Fruit fly (Drosophila melanogaster) whole organism, embryonic: Measurements from ENCODE around the gene Gr98d.

Experiments
- Abd-B ChIP-seq: fragments of 200-800 bp; sonication (Bioruptor generic); optimal IDR thresholded peaks from 2 replicates; lab custom pipeline; 2018; ENCODE audit warnings: missing biosample characterization, mild to moderate bottlenecking, missing genetic modification characterization, moderate library complexity
- Ada2b ChIP-seq: fragments of 200-800 bp; sonication (Bioruptor generic); IDR thresholded peaks from 2 replicates; pipeline ENCODE4 v1.3.6; 2022; ENCODE audit warnings: missing biosample characterization, missing genetic modification characterization
- Bgb ChIP-seq: fragments of 200-800 bp; sonication (Bioruptor generic); IDR thresholded peaks from 2 replicates; pipeline ENCODE4 v1.3.6; 2022; ENCODE audit warnings: missing biosample characterization, missing genetic modification characterization; ENCODE audit not compliant: partially characterized antibody
- CG10543 ChIP-seq: fragments of 200-800 bp; sonication (Bioruptor generic); optimal IDR thresholded peaks from 3 replicates; lab custom pipeline; 2017; ENCODE audit warnings: missing biosample characterization, mild to moderate bottlenecking, missing genetic modification characterization, moderate library complexity
- CG11085 ChIP-seq: fragments of 200-800 bp; sonication (Bioruptor generic); IDR thresholded peaks from 2 replicates; pipeline ENCODE4 v1.3.6; 2022; ENCODE audit warnings: missing biosample characterization, missing genetic modification characterization
- CG11247 ChIP-seq: fragments of 200-800 bp; sonication (Bioruptor generic); IDR thresholded peaks from 2 replicates; pipeline ENCODE4 v1.3.6; 2022; ENCODE audit warnings: missing biosample characterization, missing genetic modification characterization
- CG11560 ChIP-seq: fragments of 200-800 bp; sonication (Bioruptor generic); IDR thresholded peaks from 3 replicates; pipeline ENCODE4 v1.3.6; 2022; ENCODE audit warnings: missing biosample characterization, missing genetic modification characterization
- CG12104 ChIP-seq: fragments of 200-800 bp; sonication (Bioruptor generic); optimal IDR thresholded peaks from 3 replicates; lab custom pipeline; 2016; ENCODE audit warnings: missing biosample characterization, missing genetic modification characterization
- CG12155 ChIP-seq: fragments of 200-800 bp; sonication (Bioruptor generic); optimal IDR thresholded peaks from 3 replicates; lab custom pipeline; 2016; ENCODE audit warnings: missing biosample characterization, missing genetic modification characterization
- CG12391 ChIP-seq: fragments of 200-800 bp; sonication (Bioruptor generic); optimal IDR thresholded peaks from 3 replicates; lab custom pipeline; 2018; ENCODE audit warnings: missing biosample characterization, mild to moderate bottlenecking, missing genetic modification characterization, moderate library complexity
- CG13775 ChIP-seq: fragments of 200-800 bp; sonication (Bioruptor generic); optimal IDR thresholded peaks from 3 replicates; lab custom pipeline; 2017; ENCODE audit warnings: missing biosample characterization, mild to moderate bottlenecking, missing genetic modification characterization
- CG1602 ChIP-seq: fragments of 200-800 bp; sonication (Bioruptor generic); optimal IDR thresholded peaks from 3 replicates; lab custom pipeline; 2016; ENCODE audit warnings: missing biosample characterization, missing genetic modification characterization
- CG16813 ChIP-seq: fragments of 200-800 bp; sonication (Bioruptor generic); IDR thresholded peaks from 3 replicates; pipeline ENCODE4 v1.3.6; 2022; ENCODE audit warnings: missing biosample characterization, missing genetic modification characterization; ENCODE audit not compliant: partially characterized antibody
- CG16863 ChIP-seq: fragments of 200-800 bp; sonication (Bioruptor generic); optimal IDR thresholded peaks from 3 replicates; lab custom pipeline; 2016; ENCODE audit warnings: missing biosample characterization, missing genetic modification characterization
- CG18011 ChIP-seq: fragments of 200-800 bp; sonication (Bioruptor generic); optimal IDR thresholded peaks from 2 replicates; lab custom pipeline; 2017; ENCODE audit warnings: missing biosample characterization, missing genetic modification characterization, mild to moderate bottlenecking, moderate library complexity, missing genotype
- CG18619 ChIP-seq: fragments of 200-800 bp; sonication (Bioruptor generic); optimal IDR thresholded peaks from 3 replicates; lab custom pipeline; 2017; ENCODE audit warnings: missing biosample characterization, mild to moderate bottlenecking, missing genetic modification characterization
- CG2712 ChIP-seq: fragments of 200-800 bp; optimal IDR thresholded peaks from 3 replicates; lab custom pipeline; 2019; ENCODE audit warnings: missing biosample characterization, mild to moderate bottlenecking, missing genetic modification characterization, moderate library complexity
- CG34224 ChIP-seq: fragments of 200-800 bp; sonication (Bioruptor generic); IDR thresholded peaks from 3 replicates; pipeline ENCODE4 v1.3.6; 2022; ENCODE audit warnings: missing biosample characterization, missing genetic modification characterization; ENCODE audit not compliant: partially characterized antibody
- CG34376 ChIP-seq: fragments of 200-800 bp; sonication (Bioruptor generic); optimal IDR thresholded peaks from 2 replicates; lab custom pipeline; 2018; ENCODE audit warnings: missing biosample characterization, mild to moderate bottlenecking, missing genetic modification characterization
- CG34422 ChIP-seq: fragments of 200-800 bp; sonication (Bioruptor generic); IDR thresholded peaks from 3 replicates; pipeline ENCODE4 v1.3.6; 2022; ENCODE audit warnings: missing biosample characterization, missing genetic modification characterization
- CG6813 ChIP-seq: fragments of 200-800 bp; sonication (Bioruptor generic); optimal IDR thresholded peaks from 2 replicates; lab custom pipeline; 2017; ENCODE audit warnings: missing biosample characterization, missing genetic modification characterization, mild to moderate bottlenecking, moderate library complexity, missing genetic modification reagents
- CG6854 ChIP-seq: fragments of 200-800 bp; sonication (Bioruptor generic); optimal IDR thresholded peaks from 3 replicates; lab custom pipeline; 2017; ENCODE audit warnings: missing biosample characterization, mild to moderate bottlenecking, missing genetic modification characterization
- CG8359 ChIP-seq: fragments of 200-800 bp; sonication (Bioruptor generic); optimal IDR thresholded peaks from 2 replicates; lab custom pipeline; 2017; ENCODE audit warnings: missing biosample characterization, mild to moderate bottlenecking, missing genetic modification characterization, borderline replicate concordance
- CG9609 ChIP-seq: fragments of 200-800 bp; sonication (Bioruptor generic); optimal IDR thresholded peaks from 3 replicates; lab custom pipeline; 2016; ENCODE audit warnings: missing biosample characterization, missing genetic modification characterization
- CG9797 ChIP-seq: fragments of 200-800 bp; sonication (Bioruptor generic); optimal IDR thresholded peaks from 3 replicates; lab custom pipeline; 2018; ENCODE audit warnings: missing biosample characterization, mild to moderate bottlenecking, missing genetic modification characterization
- CG9817 ChIP-seq: fragments of 200-800 bp; sonication (Bioruptor generic); optimal IDR thresholded peaks from 2 replicates; lab custom pipeline; 2018; ENCODE audit warnings: missing biosample characterization, mild to moderate bottlenecking, missing genetic modification characterization, moderate library complexity
- D19B ChIP-seq: fragments of 200-800 bp; sonication (Bioruptor generic); optimal IDR thresholded peaks from 2 replicates; lab custom pipeline; 2017; ENCODE audit warnings: missing biosample characterization, mild to moderate bottlenecking, missing genetic modification characterization
- Dek ChIP-seq: fragments of 200-800 bp; sonication (Bioruptor generic); optimal IDR thresholded peaks from 3 replicates; lab custom pipeline; 2019; ENCODE audit warnings: missing biosample characterization, mild to moderate bottlenecking, missing genetic modification characterization, moderate library complexity
- ERR ChIP-seq: fragments of 200-800 bp; sonication (Bioruptor generic); optimal IDR thresholded peaks from 2 replicates; lab custom pipeline; 2016; ENCODE audit warnings: missing biosample characterization, missing genetic modification characterization
- Hmx ChIP-seq: fragments of 200-800 bp; sonication (Bioruptor generic); optimal IDR thresholded peaks from 2 replicates; lab custom pipeline; 2016; ENCODE audit warnings: missing biosample characterization, missing genetic modification characterization
- Lpt ChIP-seq: fragments of >200 bp; optimal IDR thresholded peaks from 2 replicates; lab custom pipeline; 2018; ENCODE audit warnings: missing biosample characterization, missing genetic modification characterization
- Nf-YC ChIP-seq: fragments of 200-800 bp; optimal IDR thresholded peaks from 3 replicates; lab custom pipeline; 2019; ENCODE audit warnings: missing biosample characterization, mild to moderate bottlenecking, missing genetic modification characterization, moderate library complexity
- Oli ChIP-seq: fragments of 200-800 bp; sonication (Bioruptor generic); optimal IDR thresholded peaks from 2 replicates; lab custom pipeline; 2018; ENCODE audit warnings: missing biosample characterization, mild to moderate bottlenecking, missing genetic modification characterization, moderate library complexity
- TFAM ChIP-seq: fragments of 200-800 bp; sonication (Bioruptor generic); optimal IDR thresholded peaks from 2 replicates; lab custom pipeline; 2017; ENCODE audit warnings: missing biosample characterization, missing genetic modification characterization, inconsistent platforms
- ara ChIP-seq: fragments of 200-800 bp; sonication (Bioruptor generic); IDR thresholded peaks from 2 replicates; pipeline ENCODE4 v1.3.6; 2022; ENCODE audit warnings: missing biosample characterization, missing genetic modification characterization
- chm ChIP-seq: fragments of 200-800 bp; sonication (Bioruptor generic); IDR thresholded peaks from 2 replicates; pipeline ENCODE4 v1.3.6; 2022; ENCODE audit warnings: missing biosample characterization, missing genetic modification characterization
- cwo ChIP-seq: fragments of 200-800 bp; sonication (Bioruptor generic); optimal IDR thresholded peaks from 3 replicates; lab custom pipeline; 2017; ENCODE audit warnings: missing biosample characterization, missing genetic modification characterization, mild to moderate bottlenecking, moderate library complexity, missing genetic modification reagents
- dan ChIP-seq: fragments of 200-800 bp; sonication (Bioruptor generic); IDR thresholded peaks from 2 replicates; pipeline ENCODE4 v1.3.6; 2022; ENCODE audit warnings: missing biosample characterization, missing genetic modification characterization
- dati ChIP-seq: fragments of 200-800 bp; sonication (Bioruptor generic); IDR thresholded peaks from 2 replicates; pipeline ENCODE4 v1.3.6; 2022; ENCODE audit warnings: missing biosample characterization, missing genetic modification characterization
- dimm ChIP-seq: fragments of 200-800 bp; sonication (Bioruptor generic); IDR thresholded peaks from 2 replicates; pipeline ENCODE4 v1.3.6; 2022; ENCODE audit warnings: missing biosample characterization, missing genetic modification characterization
- gt ChIP-seq: fragments of 200-800 bp; sonication (Bioruptor generic); IDR thresholded peaks from 2 replicates; pipeline ENCODE4 v1.3.6; 2022; ENCODE audit warnings: missing biosample characterization, missing genetic modification characterization
- ken ChIP-seq: fragments of 200-800 bp; sonication (Bioruptor generic); IDR thresholded peaks from 3 replicates; pipeline ENCODE4 v1.3.6; 2022; ENCODE audit warnings: missing biosample characterization, missing genetic modification characterization
- maf-S ChIP-seq: fragments of 200-800 bp; sonication (Bioruptor generic); optimal IDR thresholded peaks from 2 replicates; lab custom pipeline; 2016; ENCODE audit warnings: missing biosample characterization, missing genetic modification characterization
- mam ChIP-seq: fragments of 200-800 bp; sonication (Bioruptor generic); optimal IDR thresholded peaks from 3 replicates; lab custom pipeline; 2016; ENCODE audit warnings: missing biosample characterization, missing genetic modification characterization
- nau ChIP-seq: fragments of 200-800 bp; sonication (Bioruptor generic); optimal IDR thresholded peaks from 3 replicates; lab custom pipeline; 2017; ENCODE audit warnings: missing biosample characterization, mild to moderate bottlenecking, missing genetic modification characterization, missing genetic modification reagents
- salm ChIP-seq: fragments of 200-800 bp; sonication (Bioruptor generic); optimal IDR thresholded peaks from 2 replicates; lab custom pipeline; 2018; ENCODE audit warnings: missing biosample characterization, mild to moderate bottlenecking, missing genetic modification characterization
- sc ChIP-seq, 3 experiments: fragments of >200 bp in 2 of 3; fragments of 200-800 bp in 1 of 3; sonication (Bioruptor generic) in 1 of 3; optimal IDR thresholded peaks; 2 replicates in 2 of 3; 3 replicates in 1 of 3; lab custom pipeline; 2017; ENCODE audit warnings: mild to moderate bottlenecking in 1 of 3, missing biosample characterization in 1 of 3, missing genetic modification characterization in 1 of 3, missing genetic modification reagents in 1 of 3
- slp2 ChIP-seq: fragments of 200-800 bp; sonication (Bioruptor generic); optimal IDR thresholded peaks from 2 replicates; lab custom pipeline; 2016; ENCODE audit warnings: missing biosample characterization, missing genetic modification characterization
- sqz ChIP-seq: fragments of 200-800 bp; sonication (Bioruptor generic); optimal IDR thresholded peaks from 3 replicates; lab custom pipeline; 2018; ENCODE audit warnings: missing biosample characterization, mild to moderate bottlenecking, missing genetic modification characterization
- vfl ChIP-seq: fragments of 200-800 bp; sonication (Bioruptor generic); optimal IDR thresholded peaks from 2 replicates; lab custom pipeline; 2016; ENCODE audit warnings: missing biosample characterization, missing genetic modification characterization

Gene Gr98d

DNA sequence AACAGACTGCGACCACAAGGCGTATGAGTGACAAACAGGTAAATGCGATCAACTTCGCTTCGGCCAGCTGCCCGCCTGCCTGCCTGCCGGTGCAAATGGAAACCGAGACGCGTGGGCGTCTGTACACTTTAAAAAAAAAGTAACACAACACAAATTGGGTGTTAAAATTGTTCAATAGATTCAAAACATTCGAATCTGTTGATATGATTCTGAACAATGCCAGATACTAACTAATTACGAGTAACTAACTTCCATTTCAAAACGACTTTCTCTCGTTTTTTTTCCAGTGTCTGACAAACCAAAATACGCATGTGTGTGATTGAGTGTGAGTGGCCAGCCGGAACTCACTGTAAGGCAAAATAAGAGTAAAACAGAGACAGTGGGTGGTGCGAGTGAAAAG, 23.9 kb downstream of the Gr98d start (continued):
- TF ChIP-seq CG6813 (GFP tag; lab: Kevin White, UChicago) (peak; percentile 88), dimm (GFP tag; lab: Robert Waterston, UW) (peak; percentile 84), CG18011 (GFP tag; lab: Kevin White, UChicago) (peak; percentile 34), maf-S (peak; percentile 66), dati (GFP tag; lab: Robert Waterston, UW) (peak; percentile 73; the same call in 1 of the 2 replicates), Lpt (GFP tag; lab: Kevin White, UChicago) (no peak), CG9797 (no peak), slp2 (GFP tag; lab: Kevin White, UChicago) (peak; percentile 56), ken (GFP tag; lab: Robert Waterston, UW) (peak; percentile 74), nau (GFP tag; lab: Kevin White, UChicago) (peak; percentile 90), CG2712 (tag; lab: Kevin White, UChicago) (peak; percentile 81), D19B (peak; percentile 70), gt (GFP tag; lab: Robert Waterston, UW) (0 out of 2 replicates have a peak, but pooled peaks have one; percentile 47), sc (optimal IDR thresholded peaks at IDR 0.05; lab: Kevin White, UChicago) (no peak), sc (GFP tag; optimal IDR thresholded peaks at IDR 0.05; lab: Kevin White, UChicago) (no peak), CG34422 (GFP tag; lab: Robert Waterston, UW) (peak; percentile 91), CG16813 (GFP tag; lab: Robert Waterston, UW) (no peak), CG11560 (tag; lab: Robert Waterston, UW) (no peak; the same call in 2 of the 3 replicates), chm (peak; percentile 70; the same call in 1 of the 2 replicates), CG34224 (GFP tag; lab: Robert Waterston, UW) (no peak), Oli (tag; lab: Kevin White, UChicago) (peak; percentile 77), CG10543 (GFP tag; lab: Kevin White, UChicago) (peak; percentile 79), CG11247 (GFP tag; lab: Robert Waterston, UW) (peak; percentile 85), CG13775 (peak; percentile 58), mam (peak; percentile 95), ERR (GFP tag; lab: Kevin White, UChicago) (peak; percentile 88), CG6854 (GFP tag; lab: Kevin White, UChicago) (peak; percentile 86), CG34376 (GFP tag; lab: Kevin White, UChicago) (peak; percentile 75), CG12155 (peak; percentile 74), salm (tag; lab: Kevin White, UChicago) (peak; percentile 25), CG8359 (GFP tag; lab: Kevin White, UChicago) (peak; percentile 60), CG16863 (peak; percentile 77), Dek (tag; lab: Kevin White, UChicago) (peak; percentile 71), Hmx (GFP tag; lab: Kevin White, UChicago) (peak; percentile 60), vfl (GFP tag; lab: Kevin White, UChicago) (peak; percentile 48), Bgb (GFP tag; lab: Robert Waterston, UW) (no peak), CG12104 (peak; percentile 82), CG9609 (GFP tag; lab: Kevin White, UChicago) (peak; percentile 45), CG11085 (GFP tag; lab: Robert Waterston, UW) (peak; percentile 75), sqz (GFP tag; lab: Kevin White, UChicago) (no peak), dan (GFP tag; lab: Robert Waterston, UW) (no peak), CG12391 (tag; lab: Kevin White, UChicago) (peak; percentile 77), Nf-YC (tag; lab: Kevin White, UChicago) (peak; percentile 68), CG9817 (tag; lab: Kevin White, UChicago) (peak; percentile 69), CG1602 (GFP tag; lab: Kevin White, UChicago) (peak; percentile 46), cwo (peak; percentile 87), Ada2b (GFP tag; lab: Robert Waterston, UW) (peak; percentile 96), TFAM (GFP tag; lab: Kevin White, UChicago) (peak; percentile 40), Abd-B (GFP tag; lab: Kevin White, UChicago) (no peak), ara (GFP tag; lab: Robert Waterston, UW) (peak; percentile 81), CG18619 (GFP tag; lab: Kevin White, UChicago) (peak; percentile 62)
